Fruit fly (Drosophila melanogaster) Kc167 (cell line): ENCODE measurements around the gene daed.

Experiments
- Myc ChIP-seq: fragments of >200 bp; optimal IDR thresholded peaks from 2 replicates; lab custom pipeline; 2017; ENCODE audit warnings: missing external identifiers
- Sin3A ChIP-seq: fragments of >200 bp; optimal IDR thresholded peaks from 2 replicates; lab custom pipeline; 2018; ENCODE audit warnings: missing external identifiers
- h ChIP-seq: fragments of >200 bp; optimal IDR thresholded peaks from 3 replicates; lab custom pipeline; 2018; ENCODE audit warnings: missing external identifiers
- insv ChIP-seq: fragments of >200 bp; optimal IDR thresholded peaks from 3 replicates; lab custom pipeline; 2018; ENCODE audit warnings: missing external identifiers
- psq ChIP-seq: fragments of >200 bp; optimal IDR thresholded peaks from 2 replicates; lab custom pipeline; 2017; ENCODE audit warnings: missing external identifiers
- ttk ChIP-seq: sonication (Bioruptor generic); optimal IDR thresholded peaks from 2 replicates; lab custom pipeline; 2017; ENCODE audit warnings: missing external identifiers

daed gene

dm6 chr2L:2197475-2198118 is 18.5 kb downstream of the daed start, which contains the start of gene COX7AL2:
COX7AL2 (minus strand) TSS chr2L:2197912.
- TF ChIP-seq Sin3A (lab: Kevin White, UChicago) (no peak), Myc (lab: Kevin White, UChicago) (no peak), h (lab: Kevin White, UChicago) (no peak), psq (lab: Kevin White, UChicago) (no peak), ttk (no peak), insv (lab: Kevin White, UChicago) (no peak)

- TF ChIP-seq h (lab: Kevin White, UChicago) (no peak), Sin3A (lab: Kevin White, UChicago) (no peak), Myc (lab: Kevin White, UChicago) (no peak), ttk (no peak), insv (lab: Kevin White, UChicago) (no peak), psq (lab: Kevin White, UChicago) (no peak)
These were observed 19.3 kb downstream of the daed start for dm6 chr2L:2196590-2197474.

- no peak for TF ChIP-seq Myc (lab: Kevin White, UChicago)
- no peak for TF ChIP-seq psq (lab: Kevin White, UChicago)
- TF ChIP-seq h (lab: Kevin White, UChicago): no peak
- no peak for TF ChIP-seq insv (lab: Kevin White, UChicago)
- no peak for TF ChIP-seq Sin3A (lab: Kevin White, UChicago)
- TF ChIP-seq ttk: no peak
These were observed 20.8 kb downstream of the daed start for dm6 chr2L:2195328-2195727.

dm6 chr2L:2194305-2194828 is 21.7 kb downstream of the daed start:
- no peak for TF ChIP-seq ttk
- TF ChIP-seq insv (lab: Kevin White, UChicago): peak; percentile 22
- TF ChIP-seq Sin3A (lab: Kevin White, UChicago): no peak
- no peak for TF ChIP-seq Myc (lab: Kevin White, UChicago)
- TF ChIP-seq h (lab: Kevin White, UChicago): peak; percentile 32

dm6 chr2L:2193357-2193780 is 22.7 kb downstream of the daed start:
- TF ChIP-seq Myc (lab: Kevin White, UChicago) (no peak), insv (lab: Kevin White, UChicago) (no peak), Sin3A (lab: Kevin White, UChicago) (no peak), psq (lab: Kevin White, UChicago) (no peak), h (lab: Kevin White, UChicago) (no peak), ttk (no peak)

dm6 chr2L:2192123-2192601 is 23.9 kb downstream of the daed start, which contains the start of gene CG10874:
CG10874 (minus strand) TSS chr2L:2192386.
- TF ChIP-seq insv (lab: Kevin White, UChicago): no peak

dm6 chr2L:2191404-2191803 is 24.7 kb downstream of the daed start:
- TF ChIP-seq h (lab: Kevin White, UChicago) (no peak), ttk (no peak), Myc (lab: Kevin White, UChicago) (no peak), insv (lab: Kevin White, UChicago) (no peak), psq (lab: Kevin White, UChicago) (no peak), Sin3A (lab: Kevin White, UChicago) (no peak)

dm6 chr2L:2190684-2191083 is 25.4 kb downstream of the daed start:
- TF ChIP-seq ttk: no peak

dm6 chr2L:2189100-2189499 is 27.0 kb downstream of the daed start:
- no peak for TF ChIP-seq insv (lab: Kevin White, UChicago)
- TF ChIP-seq h (lab: Kevin White, UChicago): no peak
- TF ChIP-seq Sin3A (lab: Kevin White, UChicago): no peak
- TF ChIP-seq psq (lab: Kevin White, UChicago): no peak
- no peak for TF ChIP-seq Myc (lab: Kevin White, UChicago)
- no peak for TF ChIP-seq ttk

- TF ChIP-seq ttk (no peak), insv (lab: Kevin White, UChicago) (no peak), h (lab: Kevin White, UChicago) (no peak), Myc (lab: Kevin White, UChicago) (no peak), Sin3A (lab: Kevin White, UChicago) (no peak), psq (lab: Kevin White, UChicago) (no peak)
These were observed 28.7 kb downstream of the daed start for dm6 chr2L:2187411-2187810.

- TF ChIP-seq insv (lab: Kevin White, UChicago) (no peak), ttk (no peak), psq (lab: Kevin White, UChicago) (no peak), Myc (lab: Kevin White, UChicago) (no peak)
These were observed 30.7 kb downstream of the daed start for dm6 chr2L:2185373-2185772.

dm6 chr2L:2184659-2185058 is 31.5 kb downstream of the daed start:
- TF ChIP-seq insv (lab: Kevin White, UChicago): no peak
- no peak for TF ChIP-seq psq (lab: Kevin White, UChicago)
- no peak for TF ChIP-seq h (lab: Kevin White, UChicago)
- no peak for TF ChIP-seq Sin3A (lab: Kevin White, UChicago)
- TF ChIP-seq ttk: no peak
- no peak for TF ChIP-seq Myc (lab: Kevin White, UChicago)
